Worm (Caenorhabditis elegans) whole organism, early embryonic: ENCODE results near the gene srd-40.

ENCODE experiments used
- B0310.2 ChIP-seq: sonication (generic microtip); optimal IDR thresholded peaks from 2 replicates; lab custom pipeline; 2016; ENCODE audit warnings: mild to moderate bottlenecking, missing genetic modification characterization, missing compliant biosample characterization
- F13C5.2 ChIP-seq: sonication (generic microtip); optimal IDR thresholded peaks from 2 replicates; lab custom pipeline; 2017; ENCODE audit warnings: mild to moderate bottlenecking, missing genetic modification characterization, inconsistent platforms, missing compliant biosample characterization
- aly-1 ChIP-seq: sonication (generic microtip); optimal IDR thresholded peaks from 2 replicates; lab custom pipeline; 2016; ENCODE audit warnings: missing genetic modification characterization, missing compliant biosample characterization
- ama-1 ChIP-seq: fragments of 150-350 bp; optimal IDR thresholded peaks from 2 replicates; lab custom pipeline; 2014
- ceh-13 ChIP-seq: fragments of 200-800 bp; sonication (Bioruptor generic); optimal IDR thresholded peaks from 2 replicates; lab custom pipeline; 2018; ENCODE audit warnings: mild to moderate bottlenecking, missing genetic modification characterization, missing compliant biosample characterization
- ceh-36 ChIP-seq: sonication (generic microtip); optimal IDR thresholded peaks from 2 replicates; lab custom pipeline; 2016; ENCODE audit warnings: missing genetic modification characterization, inconsistent platforms, missing compliant biosample characterization
- ets-7 ChIP-seq: sonication (generic microtip); optimal IDR thresholded peaks from 2 replicates; lab custom pipeline; 2016; ENCODE audit warnings: missing genotype, missing genetic modification characterization, missing compliant biosample characterization
- flt-1 ChIP-seq: fragments of 200-800 bp; sonication (Bioruptor generic); IDR thresholded peaks from 2 replicates; pipeline ENCODE4 v1.3.6; 2022; ENCODE audit warnings: missing genetic modification characterization, missing compliant biosample characterization
- hmbx-1 ChIP-seq: sonication (generic microtip); optimal IDR thresholded peaks from 2 replicates; lab custom pipeline; 2016; ENCODE audit warnings: mild to moderate bottlenecking, missing genetic modification characterization, missing compliant biosample characterization
- hmg-4 ChIP-seq: fragments of 200-800 bp; sonication (Bioruptor generic); optimal IDR thresholded peaks from 2 replicates; lab custom pipeline; 2018; ENCODE audit warnings: mild to moderate bottlenecking, missing genetic modification characterization, missing compliant biosample characterization
- hnd-1 ChIP-seq: sonication (generic microtip); optimal IDR thresholded peaks from 2 replicates; lab custom pipeline; 2016; ENCODE audit warnings: missing genetic modification characterization, missing compliant biosample characterization
- pes-1 ChIP-seq: fragments of 200-800 bp; sonication (Bioruptor generic); IDR thresholded peaks from 2 replicates; pipeline ENCODE4 v1.3.6; 2022; ENCODE audit warnings: missing genetic modification reagents, missing genetic modification characterization, missing compliant biosample characterization
- scrt-1 ChIP-seq: fragments of 200-800 bp; sonication (Bioruptor generic); IDR thresholded peaks from 2 replicates; pipeline ENCODE4 v1.3.6; 2022; ENCODE audit warnings: missing genetic modification characterization, missing compliant biosample characterization
- sea-1 ChIP-seq: fragments of 200-800 bp; sonication (Bioruptor generic); conservative IDR thresholded peaks from 2 replicates; pipeline ENCODE4 v1.3.6; 2022; ENCODE audit warnings: missing genetic modification characterization, missing compliant biosample characterization
- tbx-11 ChIP-seq: fragments of 200-800 bp; sonication (Bioruptor generic); IDR thresholded peaks from 2 replicates; pipeline ENCODE4 v1.3.6; 2022; ENCODE audit warnings: missing genetic modification characterization, missing compliant biosample characterization
- tbx-37 ChIP-seq: fragments of 200-800 bp; sonication (Bioruptor generic); conservative IDR thresholded peaks from 2 replicates; pipeline ENCODE4 v1.3.6; 2022; ENCODE audit warnings: missing genetic modification reagents, missing genetic modification characterization, missing compliant biosample characterization
- tra-4 ChIP-seq: sonication (generic microtip); optimal IDR thresholded peaks from 2 replicates; lab custom pipeline; 2017; ENCODE audit warnings: missing genetic modification characterization, missing compliant biosample characterization

srd-40 gene

DNA sequence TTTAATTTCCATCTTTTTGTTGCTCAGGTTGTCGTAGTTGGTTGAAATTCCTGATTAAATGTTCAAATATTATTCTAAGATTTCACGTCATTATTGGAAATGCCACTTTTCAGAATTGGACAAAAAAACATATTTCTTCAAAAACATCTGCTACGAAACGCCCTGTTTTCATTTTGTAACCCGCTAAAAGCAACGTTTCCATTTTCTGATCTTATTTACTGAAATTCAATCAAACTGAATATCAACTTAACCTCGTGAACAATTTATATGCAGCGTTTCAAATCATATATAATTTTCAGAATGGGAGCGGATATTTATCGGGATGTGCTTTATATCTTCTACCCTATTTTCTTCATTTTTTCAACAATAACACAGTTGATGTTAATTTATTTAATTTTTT, at the start of gene srd-40:
Gene srd-40 (plus strand): TSS at position 301 of the 400 bp plus-strand sequence.
- TF ChIP-seq flt-1 (GFP tag; lab: Robert Waterston, UW) (no peak), hmbx-1 (tag; lab: Kevin White, UChicago) (no peak), ama-1 (lab: Kevin White, UChicago) (no peak), hmg-4 (GFP tag; lab: Kevin White, UChicago) (no peak), ceh-36 (tag; lab: Kevin White, UChicago) (no peak), ceh-13 (GFP tag; lab: Kevin White, UChicago) (no peak), hnd-1 (tag; lab: Kevin White, UChicago) (no peak), F13C5.2 (tag; lab: Kevin White, UChicago) (no peak), tbx-37 (GFP tag; lab: Robert Waterston, UW) (no peak), sea-1 (GFP tag; lab: Robert Waterston, UW) (no peak), B0310.2 (tag; lab: Kevin White, UChicago) (no peak), ets-7 (tag; lab: Kevin White, UChicago) (no peak), aly-1 (tag; lab: Kevin White, UChicago) (no peak), tbx-11 (no peak), pes-1 (GFP tag; lab: Robert Waterston, UW) (no peak), scrt-1 (GFP tag; lab: Robert Waterston, UW) (no peak), tra-4 (no peak)

DNA sequence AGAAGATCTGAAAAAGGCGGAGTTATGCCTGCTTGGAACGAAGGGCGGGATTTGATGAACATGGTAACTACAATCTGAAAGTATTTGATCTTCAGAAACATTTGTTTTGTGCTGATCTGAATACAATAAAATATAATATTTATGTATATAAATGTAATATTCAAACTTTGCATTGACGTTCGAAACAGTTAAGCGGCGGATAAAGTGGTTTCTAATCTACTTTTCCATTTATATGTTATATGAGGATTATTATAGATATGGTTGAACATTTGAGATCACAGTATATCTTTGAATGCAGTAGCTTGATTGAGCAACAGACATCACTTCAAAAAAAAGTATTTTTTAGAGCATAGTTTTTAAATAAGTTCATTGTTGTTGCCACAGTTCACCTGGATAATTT, 49.7 kb upstream of the srd-40 start, which contains the start of gene H19J13.2:
Gene H19J13.2 (minus strand): TSS at position 101 of the 400 bp plus-strand sequence.
- TF ChIP-seq aly-1 (tag; lab: Kevin White, UChicago) (no peak), tra-4 (no peak), scrt-1 (GFP tag; lab: Robert Waterston, UW) (no peak), tbx-11 (no peak), flt-1 (GFP tag; lab: Robert Waterston, UW) (no peak), ceh-13 (GFP tag; lab: Kevin White, UChicago) (no peak), ceh-36 (tag; lab: Kevin White, UChicago) (no peak), tbx-37 (GFP tag; lab: Robert Waterston, UW) (no peak), ets-7 (tag; lab: Kevin White, UChicago) (no peak), F13C5.2 (tag; lab: Kevin White, UChicago) (no peak), pes-1 (GFP tag; lab: Robert Waterston, UW) (no peak), hmbx-1 (tag; lab: Kevin White, UChicago) (no peak), sea-1 (GFP tag; lab: Robert Waterston, UW) (no peak), B0310.2 (tag; lab: Kevin White, UChicago) (no peak), hmg-4 (GFP tag; lab: Kevin White, UChicago) (no peak), hnd-1 (tag; lab: Kevin White, UChicago) (no peak), ama-1 (lab: Kevin White, UChicago) (no peak)

DNA sequence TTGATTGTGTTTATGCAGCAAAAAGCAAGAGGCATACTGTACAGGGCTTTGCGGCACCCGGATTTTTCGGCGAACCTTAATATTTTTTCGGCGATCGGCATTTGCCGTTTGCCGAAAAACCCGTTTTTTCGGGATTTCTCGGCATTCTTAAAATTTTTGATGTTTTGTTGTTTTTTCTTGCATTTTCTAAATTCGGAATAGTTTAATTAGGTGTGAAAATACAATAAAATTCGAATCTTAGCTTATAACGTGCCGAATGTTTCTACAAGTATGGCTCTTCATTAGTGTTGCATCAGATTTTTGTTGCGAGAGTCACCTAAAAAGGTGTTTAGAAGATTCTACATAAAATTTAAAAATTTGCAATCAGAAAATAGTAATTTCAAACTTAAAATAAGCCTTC, 48.0 kb upstream of the srd-40 start, which contains the start of gene C04B4.6:
Gene C04B4.6 (minus strand): TSS at position 101 of the 400 bp plus-strand sequence.
- TF ChIP-seq hmg-4 (GFP tag; lab: Kevin White, UChicago) (no peak), ceh-36 (tag; lab: Kevin White, UChicago) (no peak), flt-1 (GFP tag; lab: Robert Waterston, UW) (no peak), tbx-37 (GFP tag; lab: Robert Waterston, UW) (no peak), ets-7 (tag; lab: Kevin White, UChicago) (no peak), scrt-1 (GFP tag; lab: Robert Waterston, UW) (no peak), ama-1 (lab: Kevin White, UChicago) (no peak), ceh-13 (GFP tag; lab: Kevin White, UChicago) (no peak), hmbx-1 (tag; lab: Kevin White, UChicago) (no peak), pes-1 (GFP tag; lab: Robert Waterston, UW) (no peak), B0310.2 (tag; lab: Kevin White, UChicago) (no peak), tra-4 (no peak), F13C5.2 (tag; lab: Kevin White, UChicago) (no peak)

DNA sequence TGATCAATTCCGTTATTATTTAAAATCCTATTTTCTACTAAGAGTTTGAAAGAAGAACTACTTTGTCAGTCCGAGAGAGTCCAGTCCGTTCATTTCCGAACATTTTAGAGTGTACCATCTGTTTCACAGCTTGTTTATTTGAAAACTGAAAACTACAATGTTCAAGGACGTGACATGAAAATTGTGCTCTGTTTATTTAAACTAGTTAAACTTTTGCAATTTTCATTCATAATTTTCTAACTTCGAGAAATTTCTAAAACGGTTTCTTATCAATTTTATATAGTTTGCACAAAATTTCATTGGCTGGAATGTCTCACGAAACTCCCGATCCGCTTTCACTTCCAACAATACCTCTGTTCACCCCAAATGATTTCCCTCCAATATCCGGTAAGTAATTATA, 43.1 kb upstream of the srd-40 start, which contains the start of gene C04B4.1:
Gene C04B4.1 (plus strand): TSS at position 301 of the 400 bp plus-strand sequence.
- TF ChIP-seq ets-7 (tag; lab: Kevin White, UChicago) (no peak), tbx-37 (GFP tag; lab: Robert Waterston, UW) (no peak), sea-1 (GFP tag; lab: Robert Waterston, UW) (no peak)

DNA sequence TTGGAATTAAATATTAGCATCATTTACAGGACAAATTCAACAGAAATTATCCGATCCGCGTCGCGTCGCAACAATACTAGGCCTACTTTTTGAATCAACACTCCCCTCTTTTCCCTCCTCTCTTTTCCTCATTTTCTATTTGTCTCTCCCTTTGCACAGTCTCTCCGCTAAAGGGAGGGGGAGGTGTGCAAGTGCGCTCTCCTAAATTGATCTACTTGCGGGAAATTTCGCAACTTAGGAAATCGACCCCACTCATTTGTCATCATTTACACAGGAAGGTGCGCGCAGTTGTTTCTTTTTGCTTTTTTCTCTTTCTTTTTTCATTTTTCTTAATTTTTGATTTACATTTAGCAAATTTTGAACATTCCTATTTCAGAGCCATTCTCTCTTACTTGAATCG, 40.6 kb upstream of the srd-40 start, which contains the start of gene C04B4.2:
Gene C04B4.2 (plus strand): TSS at position 371 of the 400 bp plus-strand sequence.
- no peak for TF ChIP-seq ceh-13 (GFP tag; lab: Kevin White, UChicago)
- no peak for TF ChIP-seq scrt-1 (GFP tag; lab: Robert Waterston, UW)

DNA sequence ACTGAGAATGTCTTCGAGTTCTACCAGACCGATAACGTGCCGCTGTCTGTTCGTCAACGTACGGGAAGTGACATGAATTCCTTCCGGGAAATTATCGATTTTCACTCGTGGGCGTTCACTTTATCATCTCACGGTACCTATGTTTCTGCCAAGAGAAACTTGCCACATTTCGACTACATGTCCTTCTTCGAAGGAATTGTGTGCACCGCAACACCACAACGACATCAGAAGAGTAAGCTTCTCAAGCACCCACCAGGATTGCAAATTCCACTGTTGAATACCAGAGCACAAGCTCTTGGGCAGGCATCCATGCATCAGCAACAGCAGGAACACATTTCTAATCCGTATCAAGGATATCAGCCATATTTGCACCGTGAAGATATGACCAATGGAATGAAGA, 39.4 kb upstream of the srd-40 start:
- TF ChIP-seq ceh-36 (tag; lab: Kevin White, UChicago) (no peak), hnd-1 (tag; lab: Kevin White, UChicago) (no peak), tra-4 (no peak), hmbx-1 (tag; lab: Kevin White, UChicago) (no peak), B0310.2 (tag; lab: Kevin White, UChicago) (no peak)

DNA sequence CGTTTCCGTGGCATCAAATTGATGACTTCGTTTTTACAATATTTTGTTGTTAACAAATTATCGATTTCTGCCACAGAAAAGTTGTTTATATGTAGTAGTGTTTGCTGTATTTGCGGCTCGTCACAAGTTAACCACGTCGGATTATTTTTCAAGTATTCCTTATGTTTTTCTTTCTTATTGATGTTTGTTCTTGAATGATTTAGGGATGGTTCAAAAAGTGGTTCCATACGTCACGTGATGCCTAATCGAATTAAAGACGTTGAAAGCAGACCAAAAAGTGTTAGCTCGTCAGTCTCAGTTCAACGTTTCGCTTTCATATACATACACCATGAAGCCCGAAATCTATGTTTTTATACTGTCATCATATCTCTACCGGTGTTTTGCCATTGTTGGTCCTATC, 38.0 kb upstream of the srd-40 start, which contains the start of gene lips-2:
Gene lips-2 (plus strand): TSS at position 301 of the 400 bp plus-strand sequence.
- TF ChIP-seq flt-1 (GFP tag; lab: Robert Waterston, UW) (no peak), tra-4 (no peak), hmg-4 (GFP tag; lab: Kevin White, UChicago) (no peak)

DNA sequence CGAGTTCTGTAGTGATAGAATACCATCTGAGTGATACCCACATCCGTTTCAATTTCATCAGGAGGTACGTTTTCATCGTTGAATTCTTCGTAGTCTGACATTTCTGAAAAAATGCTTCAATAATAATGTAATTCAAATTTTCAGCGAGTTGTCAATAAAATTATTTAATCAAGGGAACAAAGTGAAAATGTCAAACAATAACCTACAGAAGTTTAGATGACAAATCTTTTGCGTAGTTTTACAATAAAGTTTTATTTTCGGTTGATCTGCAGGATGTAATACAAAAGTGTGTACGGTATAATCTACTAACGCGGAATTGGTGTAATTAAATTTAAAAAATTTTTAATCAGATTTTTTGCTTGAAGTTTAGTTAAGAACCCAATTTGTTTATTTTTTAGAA, 35.3 kb upstream of the srd-40 start, which contains the start of gene C04B4.5:
Gene C04B4.5 (minus strand): TSS at position 101 of the 400 bp plus-strand sequence.
- TF ChIP-seq sea-1 (GFP tag; lab: Robert Waterston, UW) = no peak
- no peak for TF ChIP-seq tra-4
- TF ChIP-seq flt-1 (GFP tag; lab: Robert Waterston, UW) = no peak
- no peak for TF ChIP-seq F13C5.2 (tag; lab: Kevin White, UChicago)
- no peak for TF ChIP-seq ama-1 (lab: Kevin White, UChicago)
- TF ChIP-seq hnd-1 (tag; lab: Kevin White, UChicago) = no peak
- no peak for TF ChIP-seq B0310.2 (tag; lab: Kevin White, UChicago)
- no peak for TF ChIP-seq hmbx-1 (tag; lab: Kevin White, UChicago)
- TF ChIP-seq aly-1 (tag; lab: Kevin White, UChicago) = no peak
- no peak for TF ChIP-seq tbx-11
- TF ChIP-seq ceh-36 (tag; lab: Kevin White, UChicago) = no peak
- TF ChIP-seq hmg-4 (GFP tag; lab: Kevin White, UChicago) = no peak
- no peak for TF ChIP-seq ets-7 (tag; lab: Kevin White, UChicago)
- TF ChIP-seq scrt-1 (GFP tag; lab: Robert Waterston, UW) = no peak
